Fruit fly (Drosophila melanogaster): ENCODE measurements around the gene smog.

The smog gene

DNA sequence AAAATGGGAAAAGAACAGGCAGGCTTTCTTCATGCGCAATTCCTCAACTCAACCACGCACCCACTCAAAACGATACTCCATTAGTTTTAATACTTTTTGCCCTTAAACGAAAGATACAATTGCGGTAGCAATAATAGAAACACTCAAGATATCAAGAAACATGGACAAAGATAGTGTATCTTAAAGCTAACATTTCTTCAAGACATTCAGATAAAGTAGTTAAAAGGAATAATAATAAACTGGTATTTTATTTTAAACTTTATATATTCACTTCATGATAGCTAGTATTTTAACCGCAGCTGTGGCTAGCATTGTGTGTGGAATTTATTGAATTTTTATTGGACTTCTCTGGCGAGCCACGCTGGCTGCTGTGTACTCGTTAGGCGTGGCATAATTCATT, 3.5 kb downstream of the smog start (continued):
- TF ChIP-seq CG32532 (GFP tag; IDR thresholded peaks at IDR 0.05) (peak; percentile 36; the same call in 1 of the 2 replicates), D19A (tag; optimal IDR thresholded peaks at IDR 0.05) (peak; percentile 50), CG8765 (GFP tag; IDR thresholded peaks at IDR 0.05) (no peak), fd96Cb (tag; optimal IDR thresholded peaks at IDR 0.05) (peak; percentile 73), ttk (GFP tag; IDR thresholded peaks at IDR 0.05) (peak; percentile 31; the same call in 1 of the 2 replicates), Optix (GFP tag; IDR thresholded peaks at IDR 0.05) (no peak), oc (tag; optimal IDR thresholded peaks at IDR 0.05) (peak; percentile 39), PHDP (tag; optimal IDR thresholded peaks at IDR 0.05) (peak; percentile 83), Med (GFP tag) (peak; percentile 71), hth (optimal IDR thresholded peaks at IDR 0.05) (no peak), Jarid2 (GFP tag; optimal IDR thresholded peaks at IDR 0.05) (no peak), gce (GFP tag; IDR thresholded peaks at IDR 0.05) (0 out of 3 replicates have a peak, but pooled peaks have one; percentile 14), CG14014 (GFP tag; IDR thresholded peaks at IDR 0.05) (peak; percentile 63; the same call in 1 of the 2 replicates), Asciz (GFP tag; optimal IDR thresholded peaks at IDR 0.05) (peak; percentile 57), Camta (GFP tag; optimal IDR thresholded peaks at IDR 0.05) (no peak), dysf (GFP tag; IDR thresholded peaks at IDR 0.05) (peak; percentile 52; the same call in 1 of the 3 replicates), rib (GFP tag; IDR thresholded peaks at IDR 0.05) (no peak), al (GFP tag; IDR thresholded peaks at IDR 0.05) (no peak), CTCF (GFP tag; optimal IDR thresholded peaks at IDR 0.05) (no peak), CG17361 (GFP tag; IDR thresholded peaks at IDR 0.05) (peak; percentile 80), Mes4 (GFP tag; optimal IDR thresholded peaks at IDR 0.05) (no peak), Rfx (GFP tag; IDR thresholded peaks at IDR 0.05) (no peak; the same call in 1 of the 2 replicates), CG11456 (GFP tag; IDR thresholded peaks at IDR 0.05) (no peak), CG8388 (GFP tag; optimal IDR thresholded peaks at IDR 0.05) (peak; percentile 47), croc (GFP tag; conservative IDR thresholded peaks at IDR 0.05) (peak; percentile 42; the same call in 2 of the 3 replicates), ERR (GFP tag; optimal IDR thresholded peaks at IDR 0.05) (no peak), CG15479 (GFP tag; optimal IDR thresholded peaks at IDR 0.05) (no peak), CG12659 (GFP tag; optimal IDR thresholded peaks at IDR 0.05) (peak; percentile 48), ssp (GFP tag; IDR thresholded peaks at IDR 0.05) (no peak), pzg (GFP tag; optimal IDR thresholded peaks at IDR 0.05) (no peak), CG6813 (GFP tag; optimal IDR thresholded peaks at IDR 0.05) (peak; percentile 68), scrt (GFP tag; optimal IDR thresholded peaks at IDR 0.05) (peak; percentile 62), slbo (GFP tag; IDR thresholded peaks at IDR 0.05) (0 out of 2 replicates have a peak, but pooled peaks have one; percentile 37), inv (GFP tag; IDR thresholded peaks at IDR 0.05; ENCODE audit: partially characterized antibody) (no peak), gcm2 (GFP tag; optimal IDR thresholded peaks at IDR 0.05) (no peak), CG2875 (GFP tag; optimal IDR thresholded peaks at IDR 0.05) (peak; percentile 32), CG2199 (GFP tag; IDR thresholded peaks at IDR 0.05) (no peak), CG7271 (tag; optimal IDR thresholded peaks at IDR 0.05) (no peak), CG17612 (GFP tag; IDR thresholded peaks at IDR 0.05) (no peak), HLH54F (GFP tag; optimal IDR thresholded peaks at IDR 0.05) (no peak), bcd (GFP tag; optimal IDR thresholded peaks at IDR 0.05) (peak; percentile 44), schlank (tag; optimal IDR thresholded peaks at IDR 0.05) (no peak), nau (GFP tag; optimal IDR thresholded peaks at IDR 0.05) (peak; percentile 52), gt (GFP tag; IDR thresholded peaks at IDR 0.05) (no peak), Dip2 (GFP tag; IDR thresholded peaks at IDR 0.05) (no peak), dan (GFP tag; IDR thresholded peaks at IDR 0.05) (no peak), hb (GFP tag; IDR thresholded peaks at IDR 0.05; ENCODE audit: partially characterized antibody) (no peak), pros (GFP tag; optimal IDR thresholded peaks at IDR 0.05) (no peak), Ssrp (tag; optimal IDR thresholded peaks at IDR 0.05) (peak; percentile 37), CG17328 (GFP tag; IDR thresholded peaks at IDR 0.05) (peak; percentile 74), sens-2 (GFP tag; IDR thresholded peaks at IDR 0.05) (peak; percentile 53; the same call in 1 of the 2 replicates), CG4360 (GFP tag; IDR thresholded peaks at IDR 0.05) (no peak)
